Worm (Caenorhabditis elegans) whole organism, mixed stage, embryonic: Measurements from ENCODE around the gene nlp-63.

Source experiments
- bed-3 ChIP-seq: fragments of 200-800 bp; sonication (Bioruptor generic); optimal IDR thresholded peaks from 3 replicates; lab custom pipeline; 2018; ENCODE audit warnings: mild to moderate bottlenecking, missing genetic modification characterization, moderate library complexity, missing compliant biosample characterization
- ceh-39 ChIP-seq: fragments of 150-350 bp; optimal IDR thresholded peaks from 2 replicates; lab custom pipeline; 2014; ENCODE audit warnings: missing biosample characterization, missing genetic modification characterization
- ces-1 ChIP-seq: fragments of 150-350 bp; optimal IDR thresholded peaks from 2 replicates; lab custom pipeline; 2014; ENCODE audit warnings: missing biosample characterization, missing genetic modification reagents, missing genetic modification characterization
- elt-1 ChIP-seq: sonication (generic microtip); optimal IDR thresholded peaks from 2 replicates; lab custom pipeline; 2017; ENCODE audit warnings: missing genetic modification characterization, mild to moderate bottlenecking, missing compliant biosample characterization, antibody characterized with exemption, moderate library complexity, borderline replicate concordance; ENCODE audit not compliant: insufficient read depth
- nhr-28 ChIP-seq: fragments of 150-350 bp; optimal IDR thresholded peaks from 2 replicates; lab custom pipeline; 2014; ENCODE audit warnings: missing biosample characterization, missing genetic modification characterization
- tbx-8 ChIP-seq: fragments of 200-800 bp; sonication (Bioruptor generic); optimal IDR thresholded peaks from 2 replicates; lab custom pipeline; 2018; ENCODE audit warnings: mild to moderate bottlenecking, missing genetic modification characterization, moderate library complexity, missing compliant biosample characterization

DNA sequence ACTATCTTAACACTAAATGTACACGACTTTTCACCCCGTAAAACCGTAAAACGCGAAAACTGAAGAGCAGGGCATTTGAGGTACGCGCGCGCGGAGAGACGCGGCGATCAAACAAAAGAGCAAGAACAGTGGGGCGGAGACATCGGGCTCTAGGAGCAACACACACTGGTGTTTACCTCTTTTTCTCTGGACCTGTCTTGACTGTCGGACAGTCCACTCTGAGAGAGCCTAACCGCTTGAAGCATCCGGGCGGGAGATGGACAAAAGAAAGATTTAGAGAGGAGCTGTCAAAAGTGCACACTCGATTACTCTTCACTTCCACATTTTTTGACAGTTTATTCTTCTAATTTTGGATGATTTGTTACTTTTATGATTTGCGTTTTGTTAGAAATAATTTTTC, 18.4 kb upstream of the nlp-63 start:
- TF ChIP-seq nhr-28 (tag; lab: Kevin White, UChicago) (no peak), ceh-39 (no peak), tbx-8 (no peak), elt-1 (tag; lab: Kevin White, UChicago) (no peak), ces-1 (GFP tag; lab: Kevin White, UChicago) (no peak), bed-3 (no peak)
